Worm (Caenorhabditis elegans) whole organism, L4 larva: Measurements from ENCODE around the gene metl-1.
A peak's percentile ranks its signal among the peaks of the same experiment; 100 is the strongest.

Source experiments
- D1046.2 ChIP-seq: fragments of 200-800 bp; sonication (Bioruptor generic); IDR thresholded peaks from 2 replicates; pipeline ENCODE4 v1.3.6; 2022; ENCODE audit warnings: missing genetic modification characterization, missing compliant biosample characterization
- T20F7.1 ChIP-seq: fragments of 200-800 bp; sonication (Bioruptor generic); optimal IDR thresholded peaks from 2 replicates; lab custom pipeline; 2018; ENCODE audit warnings: mild to moderate bottlenecking, missing genetic modification characterization, missing compliant biosample characterization
- Y5F2A.4 ChIP-seq: fragments of 200-800 bp; sonication (Bioruptor generic); optimal IDR thresholded peaks from 2 replicates; lab custom pipeline; 2018; ENCODE audit warnings: mild to moderate bottlenecking, missing genetic modification characterization, missing compliant biosample characterization
- Y75B8A.6 ChIP-seq: fragments of 200-800 bp; sonication (Bioruptor generic); IDR thresholded peaks from 2 replicates; pipeline ENCODE4 v1.3.6; 2022; ENCODE audit warnings: missing genetic modification reagents, missing genetic modification characterization, missing compliant biosample characterization
- ZK337.2 ChIP-seq: fragments of 200-800 bp; sonication (Bioruptor generic); IDR thresholded peaks from 2 replicates; pipeline ENCODE4 v1.3.6; 2022; ENCODE audit warnings: missing genetic modification reagents, missing genetic modification characterization, missing compliant biosample characterization
- ZK546.5 ChIP-seq, 2 experiments: sonication (generic microtip); optimal IDR thresholded peaks; 2 replicates each; lab custom pipeline; 2017; ENCODE audit warnings: missing biosample characterization in 2 of 2, missing genetic modification characterization in 2 of 2
- aha-1 ChIP-seq: fragments of 150-350 bp; peaks from one replicate; lab custom pipeline; 2014; ENCODE audit warnings: missing biosample characterization, missing genetic modification characterization
- ceh-20 ChIP-seq: fragments of 200-800 bp; sonication (Bioruptor generic); IDR thresholded peaks from 2 replicates; pipeline ENCODE4 v1.3.6; 2022; ENCODE audit warnings: missing genetic modification reagents, missing genetic modification characterization, missing compliant biosample characterization
- ceh-82 ChIP-seq: sonication (generic microtip); optimal IDR thresholded peaks from 2 replicates; lab custom pipeline; 2017; ENCODE audit warnings: missing biosample characterization, missing genetic modification characterization
- daf-16 ChIP-seq, 3 experiments: sonication (generic microtip); optimal IDR thresholded peaks; 2 replicates each; lab custom pipeline; 2016 to 2017; ENCODE audit warnings: missing genetic modification characterization in 3 of 3, missing genetic modification reagents in 3 of 3, mild to moderate bottlenecking in 2 of 3, missing compliant biosample characterization in 2 of 3, missing biosample characterization in 1 of 3, moderate library complexity in 1 of 3
- daf-19 ChIP-seq: fragments of 200-800 bp; sonication (Bioruptor generic); conservative IDR thresholded peaks from 2 replicates; pipeline ENCODE4 v1.3.6; 2022; ENCODE audit warnings: missing genetic modification characterization, missing compliant biosample characterization
- dmd-6 ChIP-seq: fragments of 200-800 bp; sonication (Bioruptor generic); IDR thresholded peaks from 2 replicates; pipeline ENCODE4 v1.3.6; 2022; ENCODE audit warnings: missing genetic modification reagents, missing genetic modification characterization, missing compliant biosample characterization
- dmd-8 ChIP-seq: fragments of 200-800 bp; sonication (Bioruptor generic); IDR thresholded peaks from 2 replicates; pipeline ENCODE4 v1.3.6; 2022; ENCODE audit warnings: missing genetic modification characterization, missing compliant biosample characterization
- dpl-1 ChIP-seq: fragments of 150-350 bp; optimal IDR thresholded peaks from 2 replicates; lab custom pipeline; 2014; ENCODE audit warnings: missing biosample characterization, missing genetic modification reagents, missing genetic modification characterization
- duxl-1 ChIP-seq: sonication (generic microtip); optimal IDR thresholded peaks from 2 replicates; lab custom pipeline; 2016; ENCODE audit warnings: mild to moderate bottlenecking, missing genetic modification characterization, moderate library complexity, missing compliant biosample characterization; ENCODE audit not compliant: poor library complexity
- egl-43 ChIP-seq: fragments of 200-800 bp; sonication (Bioruptor generic); IDR thresholded peaks from 2 replicates; pipeline ENCODE4 v1.3.6; 2022; ENCODE audit warnings: missing genetic modification reagents, missing genetic modification characterization, missing compliant biosample characterization
- fkh-10 ChIP-seq: fragments of 150-350 bp; optimal IDR thresholded peaks from 2 replicates; lab custom pipeline; 2014; ENCODE audit warnings: missing biosample characterization, missing genetic modification reagents, missing genetic modification characterization
- gei-8 ChIP-seq: fragments of 200-800 bp; sonication (Bioruptor generic); optimal IDR thresholded peaks from 2 replicates; lab custom pipeline; 2018; ENCODE audit warnings: mild to moderate bottlenecking, missing genetic modification characterization, missing compliant biosample characterization
- hlh-30 ChIP-seq: sonication (generic microtip); optimal IDR thresholded peaks from 2 replicates; lab custom pipeline; 2017; ENCODE audit warnings: antibody characterized with exemption, mild to moderate bottlenecking, missing genetic modification characterization, missing compliant biosample characterization; ENCODE audit not compliant: insufficient read depth
- lsy-2 ChIP-seq, 2 experiments: fragments of 150-350 bp in 1 of 2; sonication (generic microtip) in 1 of 2; optimal IDR thresholded peaks; 2 replicates each; lab custom pipeline; 2014 to 2017; ENCODE audit warnings: missing biosample characterization in 2 of 2, missing genetic modification characterization in 2 of 2
- madf-5 ChIP-seq, 2 experiments: fragments of 200-800 bp; sonication (Bioruptor generic); IDR thresholded peaks; 2 replicates each; pipeline ENCODE4 v1.3.6; 2022; ENCODE audit warnings: missing compliant biosample characterization in 2 of 2, missing genetic modification characterization in 2 of 2
- madf-9 ChIP-seq: fragments of 200-800 bp; sonication (Bioruptor generic); conservative IDR thresholded peaks from 2 replicates; pipeline ENCODE4 v1.3.6; 2022; ENCODE audit warnings: missing genetic modification reagents, missing genetic modification characterization, missing compliant biosample characterization
- mdt-29 ChIP-seq: fragments of 200-800 bp; sonication (Bioruptor generic); IDR thresholded peaks from 2 replicates; pipeline ENCODE4 v1.3.6; 2022; ENCODE audit warnings: missing genetic modification reagents, missing genetic modification characterization, missing compliant biosample characterization
- mes-2 ChIP-seq: sonication (generic microtip); optimal IDR thresholded peaks from 2 replicates; lab custom pipeline; 2016; ENCODE audit warnings: missing genotype, mild to moderate bottlenecking, missing genetic modification characterization, missing compliant biosample characterization; ENCODE audit not compliant: poor library complexity, severe bottlenecking
- nhr-102 ChIP-seq: sonication (generic microtip); optimal IDR thresholded peaks from 2 replicates; lab custom pipeline; 2016; ENCODE audit warnings: mild to moderate bottlenecking, missing genetic modification characterization, moderate library complexity, missing compliant biosample characterization
- nhr-11 ChIP-seq: fragments of 150-350 bp; optimal IDR thresholded peaks from 2 replicates; lab custom pipeline; 2014; ENCODE audit warnings: missing biosample characterization, missing genetic modification characterization
- nhr-25 ChIP-seq: sonication (generic microtip); optimal IDR thresholded peaks from 2 replicates; lab custom pipeline; 2017; ENCODE audit warnings: missing genetic modification characterization, mild to moderate bottlenecking, missing compliant biosample characterization, antibody characterized with exemption, moderate library complexity, borderline replicate concordance; ENCODE audit not compliant: insufficient read depth
- nhr-28 ChIP-seq: fragments of 150-350 bp; optimal IDR thresholded peaks from 2 replicates; lab custom pipeline; 2014; ENCODE audit warnings: missing biosample characterization, missing genetic modification characterization
- nhr-48 ChIP-seq: sonication (generic microtip); optimal IDR thresholded peaks from 2 replicates; lab custom pipeline; 2016; ENCODE audit warnings: mild to moderate bottlenecking, missing genetic modification characterization, missing compliant biosample characterization
- nhr-76 ChIP-seq: fragments of 150-350 bp; optimal IDR thresholded peaks from 2 replicates; lab custom pipeline; 2014; ENCODE audit warnings: missing biosample characterization, missing genetic modification characterization
- pha-4 ChIP-seq, 2 experiments: fragments of 150-350 bp in 1 of 2; fragments of 200-800 bp in 1 of 2; sonication (Bioruptor generic) in 1 of 2; IDR thresholded peaks in 1 of 2; optimal IDR thresholded peaks in 1 of 2; 2 replicates each; pipeline versions ENCODE4 v1.3.6 to Lab custom; 2014 to 2022; ENCODE audit warnings: missing genetic modification characterization in 2 of 2, missing genetic modification reagents in 2 of 2, missing biosample characterization in 1 of 2, missing compliant biosample characterization in 1 of 2
- saeg-2 ChIP-seq: fragments of 200-800 bp; sonication (Bioruptor generic); IDR thresholded peaks from 2 replicates; pipeline ENCODE4 v1.3.6; 2022; ENCODE audit warnings: missing genetic modification reagents, missing genetic modification characterization, missing compliant biosample characterization
- sdz-12 ChIP-seq: fragments of 200-800 bp; sonication (Bioruptor generic); optimal IDR thresholded peaks from 2 replicates; lab custom pipeline; 2018; ENCODE audit warnings: mild to moderate bottlenecking, missing genetic modification characterization, missing compliant biosample characterization
- set-16 ChIP-seq: fragments of 200-800 bp; sonication (Bioruptor generic); IDR thresholded peaks from 2 replicates; pipeline ENCODE4 v1.3.6; 2022; ENCODE audit warnings: missing genetic modification reagents, missing genetic modification characterization, missing compliant biosample characterization
- snpc-1.2 ChIP-seq: fragments of 200-800 bp; sonication (Bioruptor generic); IDR thresholded peaks from 2 replicates; pipeline ENCODE4 v1.3.6; 2022; ENCODE audit warnings: missing genetic modification reagents, missing genetic modification characterization, missing compliant biosample characterization
- snpc-4 ChIP-seq: fragments of 150-350 bp; optimal IDR thresholded peaks from 2 replicates; lab custom pipeline; 2014; ENCODE audit warnings: missing biosample characterization, missing genetic modification characterization
- spr-1 ChIP-seq: sonication (generic microtip); optimal IDR thresholded peaks from 2 replicates; lab custom pipeline; 2016; ENCODE audit warnings: mild to moderate bottlenecking, missing genetic modification characterization, missing compliant biosample characterization
- tra-1 ChIP-seq: fragments of 200-800 bp; sonication (Bioruptor generic); IDR thresholded peaks from 2 replicates; pipeline ENCODE4 v1.3.6; 2022; ENCODE audit warnings: missing genetic modification reagents, missing genetic modification characterization, missing compliant biosample characterization
- zip-2 ChIP-seq: fragments of 150-350 bp; optimal IDR thresholded peaks from 2 replicates; lab custom pipeline; 2014; ENCODE audit warnings: missing biosample characterization, missing genetic modification characterization

metl-1 gene

DNA sequence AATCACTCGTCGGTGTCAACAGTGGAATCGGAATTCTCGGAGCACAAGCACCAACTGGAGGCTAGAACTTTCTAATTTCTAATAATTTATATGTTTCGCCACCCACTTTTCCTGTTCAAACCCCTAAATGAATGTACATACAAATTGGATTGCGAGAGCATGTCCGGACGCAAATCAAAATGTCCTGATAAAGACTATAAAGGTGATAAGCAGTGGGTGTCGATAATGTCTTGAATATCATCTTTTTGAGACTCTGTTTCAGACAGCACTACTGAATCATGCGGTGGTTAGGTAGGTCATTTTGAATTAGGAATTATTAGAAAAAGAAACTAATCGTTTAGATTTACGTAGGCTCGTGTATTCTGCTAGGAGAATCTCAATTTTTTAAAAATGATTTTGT lies 24.6 kb downstream of the metl-1 start, which contains the start of gene W02B12.1 (continued):
- TF ChIP-seq daf-19 (GFP tag; lab: Robert Waterston, UW) (no peak), sdz-12 (no peak), mdt-29 (GFP tag; lab: Robert Waterston, UW) (no peak), dmd-6 (GFP tag; lab: Robert Waterston, UW) (peak; percentile 30; the same call in 1 of the 2 replicates)

DNA sequence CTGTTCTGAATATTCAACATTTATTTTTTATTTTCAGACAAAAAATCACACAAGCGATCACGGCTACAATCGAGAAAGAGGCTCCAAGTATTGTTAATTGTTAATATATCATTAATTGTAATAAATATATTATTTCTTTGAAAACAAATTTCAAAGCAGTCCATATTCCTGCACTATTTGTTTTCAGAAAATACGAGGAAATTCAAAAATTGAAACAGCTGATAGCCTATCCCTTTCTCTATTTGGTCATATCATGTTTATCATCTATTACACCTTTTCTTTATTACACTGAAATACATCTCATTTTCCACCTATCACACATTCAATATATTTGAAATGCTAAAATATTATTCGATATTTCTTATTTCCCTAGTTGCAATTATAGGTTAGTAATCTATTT lies 28.4 kb downstream of the metl-1 start, which contains the start of gene W02B12.13:
W02B12.13 (plus strand) TSS at position 301 of the 400 bp plus-strand sequence.
- TF ChIP-seq D1046.2 (GFP tag; lab: Robert Waterston, UW) (no peak), dmd-8 (no peak), Y75B8A.6 (GFP tag; lab: Robert Waterston, UW) (no peak), tra-1 (GFP tag; lab: Robert Waterston, UW) (no peak), saeg-2 (no peak), lsy-2 (tag; optimal IDR thresholded peaks at IDR 0.05; lab: Kevin White, UChicago) (no peak), madf-5 (GFP tag; IDR thresholded peaks at IDR 0.05; lab: Robert Waterston, UW) (no peak), ZK546.5 (tag; optimal IDR thresholded peaks at IDR 0.05; lab: Kevin White, UChicago) (no peak), nhr-48 (tag; lab: Kevin White, UChicago) (no peak), ceh-82 (tag; lab: Kevin White, UChicago) (no peak), hlh-30 (no peak), set-16 (GFP tag; lab: Robert Waterston, UW) (no peak), nhr-102 (tag; lab: Kevin White, UChicago) (no peak), T20F7.1 (GFP tag; lab: Kevin White, UChicago) (no peak), duxl-1 (tag; lab: Kevin White, UChicago) (no peak), pha-4 (GFP tag; IDR thresholded peaks at IDR 0.05; lab: Robert Waterston, UW) (no peak), pha-4 (tag; optimal IDR thresholded peaks at IDR 0.05; lab: Kevin White, UChicago) (no peak), gei-8 (GFP tag; lab: Kevin White, UChicago) (no peak), zip-2 (tag; lab: Kevin White, UChicago) (no peak), Y5F2A.4 (GFP tag; lab: Kevin White, UChicago) (no peak)

DNA sequence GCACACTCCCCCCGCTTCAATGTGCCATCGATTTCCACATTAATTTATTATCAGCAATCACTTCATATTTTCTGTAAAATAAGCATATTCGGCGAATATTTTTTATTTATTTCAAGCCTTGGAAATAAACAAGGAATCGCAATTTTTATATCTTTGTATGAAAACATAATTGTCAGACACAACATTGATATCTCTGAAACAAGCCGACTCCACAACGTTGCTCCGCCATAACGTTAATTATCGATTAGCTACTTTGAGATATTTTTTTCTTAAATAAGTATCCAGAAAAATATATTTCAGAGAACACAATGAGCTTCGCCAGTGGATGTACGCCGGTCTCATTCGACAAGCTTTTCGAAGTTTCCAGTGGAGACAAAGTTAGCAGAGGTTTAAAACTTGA lies 29.5 kb downstream of the metl-1 start, which contains the start of gene adbp-1:
adbp-1 (plus strand) TSS at position 301 of the 400 bp plus-strand sequence.
- TF ChIP-seq daf-16 (GFP tag; optimal IDR thresholded peaks at IDR 0.05; lab: Kevin White, UChicago) (no peak), daf-16 (tag; optimal IDR thresholded peaks at IDR 0.05; lab: Kevin White, UChicago) (peak; percentile 5), nhr-11 (tag; lab: Kevin White, UChicago) (no peak)

DNA sequence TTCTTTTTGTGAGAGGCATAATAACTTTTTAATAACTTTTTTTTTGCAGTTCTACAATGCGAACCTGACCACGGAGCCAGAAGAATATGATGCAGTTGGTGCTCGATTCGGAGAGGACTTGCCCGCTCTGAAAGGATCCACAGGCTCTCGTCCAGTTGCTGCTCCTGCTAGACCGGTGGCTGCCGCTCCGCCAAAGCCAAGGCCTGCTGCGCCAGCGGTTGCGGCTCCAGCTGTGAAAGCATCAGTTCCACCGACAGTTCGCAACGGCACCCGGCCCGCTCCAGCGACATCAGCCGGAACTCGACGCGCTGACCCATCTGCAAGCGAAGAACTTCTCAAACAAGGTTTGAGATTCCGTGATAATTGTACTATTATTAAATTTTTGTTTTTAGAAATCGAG lies 30.2 kb downstream of the metl-1 start:
- TF ChIP-seq egl-43 (GFP tag; lab: Robert Waterston, UW) = peak; percentile 49; the same call in 1 of the 2 replicates
- peak; percentile 96 for TF ChIP-seq set-16 (GFP tag; lab: Robert Waterston, UW)
- 0 out of 2 replicates have a peak, but pooled peaks have one; percentile 36 for TF ChIP-seq snpc-1.2 (GFP tag; lab: Robert Waterston, UW)
- no peak for TF ChIP-seq fkh-10 (GFP tag; lab: Kevin White, UChicago)
- no peak for TF ChIP-seq snpc-4 (tag; lab: Kevin White, UChicago)

DNA sequence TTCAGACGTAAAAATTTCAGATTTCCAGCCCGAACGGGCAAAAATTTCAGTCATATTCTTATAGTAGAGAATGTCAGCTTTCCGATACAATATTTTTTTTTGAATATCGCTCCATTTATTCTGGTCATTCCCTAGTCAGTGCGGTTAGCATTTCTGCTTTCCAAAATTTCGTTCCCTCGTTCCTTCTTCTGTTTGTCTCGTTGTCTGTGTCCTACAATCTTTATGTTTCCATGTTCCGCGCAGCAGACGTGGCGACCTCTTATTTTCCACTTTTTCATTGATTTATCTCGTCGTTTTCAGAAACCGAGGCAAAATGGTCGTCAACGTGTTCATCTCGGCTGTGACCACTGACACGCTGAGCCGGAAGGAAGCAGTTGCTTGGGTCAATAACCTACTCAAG lies 30.9 kb downstream of the metl-1 start, which contains the start of gene ebp-2:
ebp-2 (plus strand) TSS at position 301 of the 400 bp plus-strand sequence.
- TF ChIP-seq aha-1 = peak; percentile 31

DNA sequence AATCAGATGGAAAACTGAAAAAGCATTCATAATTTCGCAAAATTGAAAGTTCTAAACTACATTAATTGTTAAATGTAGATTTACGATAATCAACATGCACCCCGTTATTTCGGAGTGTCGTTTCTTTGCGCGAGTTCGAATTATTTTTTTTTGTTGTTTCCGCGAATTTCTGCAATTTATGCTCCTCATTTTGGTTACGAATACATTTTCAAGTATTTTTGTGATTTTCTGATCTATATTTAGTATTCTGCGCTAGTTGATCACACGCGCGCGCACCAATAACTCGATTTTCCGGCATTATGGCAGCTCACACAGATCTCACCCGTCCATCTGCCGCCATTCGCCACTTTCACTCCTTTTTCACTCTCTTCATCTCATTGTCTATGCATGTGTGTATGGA lies 33.1 kb downstream of the metl-1 start, which contains the start of gene VW02B12L.2:
VW02B12L.2 (minus strand) TSS at position 65 of the 400 bp plus-strand sequence.
- TF ChIP-seq daf-16 (GFP tag; optimal IDR thresholded peaks at IDR 0.05; lab: Kevin White, UChicago) (no peak), daf-16 (tag; optimal IDR thresholded peaks at IDR 0.05; lab: Kevin White, UChicago) (peak; percentile 15), nhr-28 (tag; lab: Kevin White, UChicago) (peak; percentile 28), snpc-4 (tag; lab: Kevin White, UChicago) (no peak), ZK337.2 (GFP tag; lab: Robert Waterston, UW) (no peak), mes-2 (peak; percentile 14), madf-9 (GFP tag; lab: Robert Waterston, UW) (no peak), dpl-1 (peak; percentile 83), dmd-8 (no peak), tra-1 (GFP tag; lab: Robert Waterston, UW) (no peak), nhr-76 (no peak), snpc-1.2 (GFP tag; lab: Robert Waterston, UW) (no peak), ceh-20 (GFP tag; lab: Robert Waterston, UW) (no peak), spr-1 (tag; lab: Kevin White, UChicago) (no peak), T20F7.1 (GFP tag; lab: Kevin White, UChicago) (peak; percentile 94), nhr-25 (tag; lab: Kevin White, UChicago) (no peak), madf-5 (GFP tag; IDR thresholded peaks at IDR 0.05; lab: Robert Waterston, UW) (no peak)
